Worm (Caenorhabditis elegans) whole organism, L2 larva: ENCODE measurements around the gene C55A1.7.

Source experiments
- C34F6.9 ChIP-seq: fragments of 150-350 bp; optimal IDR thresholded peaks from 2 replicates; lab custom pipeline; 2014; ENCODE audit warnings: missing biosample characterization, missing genetic modification characterization
- F13H6.1 ChIP-seq: sonication (generic microtip); optimal IDR thresholded peaks from 2 replicates; lab custom pipeline; 2016; ENCODE audit warnings: missing genetic modification characterization, missing compliant biosample characterization
- ZK546.5 ChIP-seq: sonication (generic microtip); optimal IDR thresholded peaks from 2 replicates; lab custom pipeline; 2017; ENCODE audit warnings: missing biosample characterization, missing genetic modification characterization
- blmp-1 ChIP-seq: sonication (generic microtip); optimal IDR thresholded peaks from 2 replicates; lab custom pipeline; 2017; ENCODE audit warnings: missing genetic modification characterization, mild to moderate bottlenecking, missing compliant biosample characterization, antibody characterized with exemption, moderate library complexity; ENCODE audit not compliant: insufficient read depth
- ceh-82 ChIP-seq: fragments of 150-350 bp; optimal IDR thresholded peaks from 2 replicates; lab custom pipeline; 2014; ENCODE audit warnings: missing biosample characterization, missing genetic modification characterization
- dmd-4 ChIP-seq: sonication (generic microtip); optimal IDR thresholded peaks from 2 replicates; lab custom pipeline; 2017; ENCODE audit warnings: missing biosample characterization, missing genetic modification characterization
- elt-3 ChIP-seq: sonication (generic microtip); optimal IDR thresholded peaks from 2 replicates; lab custom pipeline; 2017; ENCODE audit warnings: missing biosample characterization, missing genetic modification characterization
- nhr-23 ChIP-seq: fragments of 150-350 bp; optimal IDR thresholded peaks from 2 replicates; lab custom pipeline; 2014; ENCODE audit warnings: missing biosample characterization, missing genetic modification reagents, missing genetic modification characterization
- nhr-237 ChIP-seq: fragments of 150-350 bp; optimal IDR thresholded peaks from 2 replicates; lab custom pipeline; 2014; ENCODE audit warnings: missing biosample characterization, missing genetic modification characterization
- nhr-6 ChIP-seq: fragments of 150-350 bp; optimal IDR thresholded peaks from 2 replicates; lab custom pipeline; 2014; ENCODE audit warnings: missing biosample characterization, missing genetic modification characterization
- unc-55 ChIP-seq: fragments of 150-350 bp; sonication (generic microtip); optimal IDR thresholded peaks from 3 replicates; lab custom pipeline; 2014; ENCODE audit warnings: missing biosample characterization, missing genetic modification reagents, missing genetic modification characterization
- unc-62 ChIP-seq: fragments of 150-350 bp; optimal IDR thresholded peaks from 2 replicates; lab custom pipeline; 2014; ENCODE audit warnings: missing biosample characterization, missing genetic modification reagents, missing genetic modification characterization
- ztf-4 ChIP-seq: fragments of 150-350 bp; optimal IDR thresholded peaks from 2 replicates; lab custom pipeline; 2014; ENCODE audit warnings: missing biosample characterization, missing genetic modification characterization

DNA sequence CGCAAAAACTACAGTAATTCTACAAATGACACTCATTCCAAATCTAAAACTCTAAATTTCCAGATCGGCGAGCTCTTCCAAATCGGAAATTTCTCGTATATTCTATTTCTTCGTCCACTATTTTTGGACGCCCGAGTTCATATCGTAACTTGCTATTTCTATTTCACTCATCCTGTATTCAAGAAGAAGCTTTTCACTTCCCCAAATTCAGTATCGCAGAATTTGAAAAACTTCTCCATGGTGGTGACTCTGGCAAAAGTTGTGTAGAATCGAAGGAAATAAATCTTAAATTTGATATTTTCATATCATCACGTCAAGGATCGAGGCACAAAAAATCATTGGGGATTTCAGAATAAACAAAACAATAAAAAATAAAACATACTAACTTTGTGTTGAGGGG, 4.7 kb upstream of the C55A1.7 start:
- TF ChIP-seq F13H6.1 (no peak), nhr-6 (tag; lab: Kevin White, UChicago) (no peak), elt-3 (tag; lab: Kevin White, UChicago) (no peak), ZK546.5 (tag; lab: Kevin White, UChicago) (no peak), unc-62 (GFP tag; lab: Kevin White, UChicago) (no peak), unc-55 (no peak), dmd-4 (tag; lab: Kevin White, UChicago) (no peak), ceh-82 (tag; lab: Kevin White, UChicago) (no peak), nhr-23 (no peak), C34F6.9 (tag; lab: Kevin White, UChicago) (no peak), nhr-237 (no peak), blmp-1 (tag; lab: Kevin White, UChicago) (no peak), ztf-4 (tag; lab: Kevin White, UChicago) (no peak)
